Fruit fly (Drosophila melanogaster): ENCODE results near the gene Tmtc1.

Gene Tmtc1

DNA sequence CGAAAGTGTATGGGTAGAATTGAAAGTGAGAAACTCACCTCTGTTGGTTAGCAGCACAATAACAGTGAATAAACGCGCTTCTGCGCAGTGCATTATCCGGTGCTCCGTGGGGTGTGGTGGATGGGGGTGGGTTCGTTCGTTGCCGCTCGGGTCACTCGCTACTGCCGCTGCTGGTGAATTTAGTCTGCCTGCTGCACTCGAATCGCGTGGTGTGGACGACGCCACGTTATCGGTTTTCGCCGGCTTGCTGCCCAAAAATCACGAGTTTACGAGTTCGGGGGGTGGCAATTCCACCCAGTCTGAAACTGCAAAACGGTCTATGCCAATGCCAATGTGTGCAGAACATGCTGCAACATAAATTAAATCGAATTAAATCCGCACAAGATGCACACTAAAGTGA lies at the start of gene Tmtc1:
Tmtc1 (plus strand) TSS at position 182 of the 400 bp plus-strand sequence.
- TF ChIP-seq cyc (GFP tag; optimal IDR thresholded peaks at IDR 0.05), result no peak
- 0 out of 3 replicates have a peak, but pooled peaks have one; percentile 37 for TF ChIP-seq CG6163 (GFP tag; IDR thresholded peaks at IDR 0.05)

DNA sequence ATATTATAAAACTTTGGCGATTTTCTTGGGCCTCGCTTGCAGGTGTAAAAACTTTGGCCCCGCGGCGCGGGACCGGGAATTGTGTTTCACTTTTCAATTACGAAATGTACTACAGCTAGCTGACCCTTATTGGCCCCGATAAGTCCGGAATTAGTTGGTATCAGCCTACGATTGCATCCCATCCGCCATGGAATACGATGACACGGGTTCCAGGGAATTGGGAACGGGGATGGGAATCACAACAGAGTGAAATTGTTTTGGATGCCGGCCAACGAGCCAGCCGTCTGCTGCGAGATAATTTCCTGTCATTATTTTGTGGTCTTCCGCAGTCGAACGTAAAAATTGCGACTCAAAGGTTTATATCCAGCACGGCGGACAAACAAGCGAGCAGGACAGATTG lies 48.8 kb upstream of the Tmtc1 start:
- TF ChIP-seq CG10669 (GFP tag; optimal IDR thresholded peaks at IDR 0.05) (no peak), fd85E (GFP tag; optimal IDR thresholded peaks at IDR 0.05) (no peak), CG8119 (GFP tag; IDR thresholded peaks at IDR 0.05) (no peak), CG6808 (GFP tag; optimal IDR thresholded peaks at IDR 0.05) (no peak), CG6792 (GFP tag; optimal IDR thresholded peaks at IDR 0.05) (no peak), CG4318 (GFP tag; optimal IDR thresholded peaks at IDR 0.05) (no peak)

DNA sequence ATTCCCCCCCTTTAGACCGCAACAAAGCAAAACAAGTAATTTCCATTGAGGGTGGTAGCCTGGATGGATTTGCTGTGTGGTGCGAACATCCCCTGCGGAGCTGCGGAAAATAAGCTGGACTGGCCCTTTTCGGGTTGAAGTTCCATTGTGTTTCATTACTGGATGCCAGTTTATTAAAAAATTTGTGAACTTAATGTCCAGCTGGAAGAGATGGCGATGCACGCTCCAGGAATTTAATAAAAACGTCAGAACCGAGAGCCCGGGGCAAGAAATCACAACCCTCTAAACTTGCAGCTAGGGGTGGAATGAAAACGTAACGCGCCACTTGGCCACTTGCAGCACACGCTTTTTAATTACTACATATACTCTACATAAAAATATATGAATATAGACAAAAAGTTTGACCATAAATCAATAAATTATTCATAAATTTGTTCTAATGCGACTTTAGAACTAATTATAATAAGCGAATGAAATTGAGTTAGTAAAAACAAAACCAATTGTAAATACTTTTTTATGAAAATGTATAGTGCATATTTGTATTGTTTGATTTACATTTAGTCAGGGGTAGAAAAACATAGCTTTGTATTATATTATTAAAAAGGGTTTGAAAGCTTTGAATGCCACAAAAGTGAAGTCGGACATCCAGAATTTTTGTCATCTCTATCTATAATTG lies 41.1 kb upstream of the Tmtc1 start:
- TF ChIP-seq Blimp-1 (GFP tag; optimal IDR thresholded peaks at IDR 0.05) (no peak), vri (GFP tag; optimal IDR thresholded peaks at IDR 0.05) (no peak), CG10631 (GFP tag; optimal IDR thresholded peaks at IDR 0.05) (no peak), Ets96B (tag; optimal IDR thresholded peaks at IDR 0.05) (no peak), fd85E (GFP tag; optimal IDR thresholded peaks at IDR 0.05) (no peak), topi (GFP tag; optimal IDR thresholded peaks at IDR 0.05) (no peak), CG31627 (GFP tag; optimal IDR thresholded peaks at IDR 0.05) (no peak), achi (GFP tag; optimal IDR thresholded peaks at IDR 0.05) (no peak), CG10669 (GFP tag; optimal IDR thresholded peaks at IDR 0.05) (no peak)

DNA sequence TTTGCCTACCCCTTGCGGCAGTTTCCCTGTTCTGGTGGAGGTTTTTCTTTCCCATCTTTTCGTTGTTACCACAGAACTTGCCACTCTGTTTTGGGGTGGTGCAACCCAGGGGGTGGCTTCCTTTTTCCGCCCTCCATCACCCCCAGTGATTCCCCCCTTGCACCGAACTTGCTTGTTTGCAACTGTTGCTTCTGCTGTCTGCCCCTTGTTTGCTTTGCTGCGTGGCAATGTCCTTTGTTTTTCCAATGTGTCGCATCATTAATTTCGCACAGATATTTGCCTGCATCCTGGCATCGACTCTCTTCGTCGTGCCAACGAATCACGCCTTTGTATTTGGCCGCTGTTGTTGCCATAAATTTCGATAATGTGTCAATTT lies 40.5 kb upstream of the Tmtc1 start:
- TF ChIP-seq Hr4 (GFP tag; optimal IDR thresholded peaks at IDR 0.05) (no peak), pdm3 (GFP tag; optimal IDR thresholded peaks at IDR 0.05) (no peak), fkh (GFP tag; optimal IDR thresholded peaks at IDR 0.05) (no peak), esn (GFP tag; optimal IDR thresholded peaks at IDR 0.05) (no peak), CG4318 (GFP tag; optimal IDR thresholded peaks at IDR 0.05) (no peak), CG8319 (GFP tag; optimal IDR thresholded peaks at IDR 0.05) (no peak), Hr39 (GFP tag; optimal IDR thresholded peaks at IDR 0.05) (no peak), acj6 (GFP tag; optimal IDR thresholded peaks at IDR 0.05) (no peak), Sox14 (GFP tag; optimal IDR thresholded peaks at IDR 0.05) (no peak), CG8632 (GFP tag; optimal IDR thresholded peaks at IDR 0.05) (no peak), Gug (GFP tag; IDR thresholded peaks at IDR 0.05) (no peak), Eip78C (GFP tag) (no peak), CG31627 (GFP tag; optimal IDR thresholded peaks at IDR 0.05) (no peak)

DNA sequence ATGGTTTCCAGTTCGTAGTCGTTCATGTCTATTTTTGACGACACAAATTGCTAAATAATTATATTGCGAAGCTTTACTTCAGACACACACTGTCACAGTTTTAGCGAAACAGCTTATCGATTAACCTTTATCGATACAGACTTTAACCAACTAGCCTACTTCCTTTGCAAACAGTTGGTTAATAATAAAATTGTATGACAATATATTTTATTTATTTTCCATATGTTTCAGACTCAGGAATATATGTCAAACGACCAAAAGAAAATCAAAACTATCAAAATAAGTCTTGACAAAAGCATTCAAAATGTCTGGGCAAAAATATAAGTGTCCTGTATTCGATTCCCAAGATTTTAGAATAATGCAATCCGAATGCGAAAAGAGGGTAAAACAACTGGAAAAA lies 29.9 kb upstream of the Tmtc1 start, which contains the start of the genes CG9962 and CG43851:
CG9962 (minus strand) TSS at position 101 of the 400 bp plus-strand sequence.
CG43851 (plus strand) TSS at position 267 of the 400 bp plus-strand sequence.
- no peak for TF ChIP-seq CG15336 (GFP tag; IDR thresholded peaks at IDR 0.05)
- no peak for TF ChIP-seq CG3919 (GFP tag; optimal IDR thresholded peaks at IDR 0.05)
- no peak for TF ChIP-seq CG11294 (GFP tag; IDR thresholded peaks at IDR 0.05)
- TF ChIP-seq eg (GFP tag; IDR thresholded peaks at IDR 0.05), result no peak
- TF ChIP-seq dsx (GFP tag; optimal IDR thresholded peaks at IDR 0.05; ENCODE audit: poor library complexity, severe bottlenecking), result no peak
- no peak for TF ChIP-seq Sox102F (GFP tag; optimal IDR thresholded peaks at IDR 0.05)
- TF ChIP-seq esn (GFP tag; optimal IDR thresholded peaks at IDR 0.05), result no peak
- no peak for TF ChIP-seq CG11902 (GFP tag; optimal IDR thresholded peaks at IDR 0.05)
- TF ChIP-seq CG9139 (GFP tag; optimal IDR thresholded peaks at IDR 0.05), result no peak
- TF ChIP-seq Met (GFP tag; optimal IDR thresholded peaks at IDR 0.05), result no peak
- TF ChIP-seq CG7368 (GFP tag; optimal IDR thresholded peaks at IDR 0.05), result no peak
- TF ChIP-seq CG32006 (GFP tag; optimal IDR thresholded peaks at IDR 0.05), result no peak
- TF ChIP-seq achi (GFP tag; optimal IDR thresholded peaks at IDR 0.05), result no peak
- no peak for TF ChIP-seq Sox14 (GFP tag; optimal IDR thresholded peaks at IDR 0.05)
- TF ChIP-seq topi (GFP tag; optimal IDR thresholded peaks at IDR 0.05), result no peak
- no peak for TF ChIP-seq Sox15 (GFP tag; optimal IDR thresholded peaks at IDR 0.05)
- TF ChIP-seq CG8319 (GFP tag; optimal IDR thresholded peaks at IDR 0.05), result no peak
- TF ChIP-seq vri (GFP tag; optimal IDR thresholded peaks at IDR 0.05), result no peak
- no peak for TF ChIP-seq CG6163 (GFP tag; IDR thresholded peaks at IDR 0.05)
- TF ChIP-seq CG10631 (GFP tag; optimal IDR thresholded peaks at IDR 0.05), result no peak
